Fruit fly (Drosophila melanogaster): Measurements from ENCODE around the gene Ace.

The Ace gene

DNA sequence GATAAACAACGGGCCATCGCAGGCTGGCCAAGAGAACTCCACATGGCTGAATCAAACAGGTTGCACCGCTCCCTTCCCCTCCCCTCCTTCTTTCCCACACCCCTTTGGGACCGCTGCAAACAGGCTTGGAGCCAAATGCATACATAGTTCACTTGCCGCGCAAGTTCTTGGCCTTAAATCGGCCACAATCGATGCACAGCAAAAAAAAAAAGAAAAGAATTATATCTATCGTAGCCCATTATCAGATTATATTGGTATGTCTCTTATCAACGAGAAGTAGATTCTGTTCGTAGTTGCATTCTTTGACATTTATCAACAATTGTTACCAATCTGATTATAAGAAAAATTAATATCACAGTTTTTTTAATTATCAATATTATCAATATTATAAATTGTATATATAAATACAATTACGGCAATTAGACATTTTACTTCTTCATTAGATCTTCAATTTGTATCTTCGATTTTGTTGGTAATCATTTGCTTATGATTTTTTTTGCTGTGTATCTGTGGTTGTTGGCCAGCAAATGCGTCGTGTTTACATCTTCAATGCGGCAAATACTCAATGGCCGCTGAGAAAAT lies 46.1 kb upstream of the Ace start (continued):
- TF ChIP-seq CG6689 (GFP tag; IDR thresholded peaks at IDR 0.05) = 0 out of 2 replicates have a peak, but pooled peaks have one; percentile 51
- TF ChIP-seq tgo (GFP tag; IDR thresholded peaks at IDR 0.05) = peak; percentile 40; the same call in 1 of the 3 replicates
- TF ChIP-seq NC2β (GFP tag; optimal IDR thresholded peaks at IDR 0.05) = no peak
- TF ChIP-seq fd3F (GFP tag; optimal IDR thresholded peaks at IDR 0.05) = no peak
- peak in 1 of 3 experiments; percentile 90 for TF ChIP-seq lola (GFP tag; optimal IDR thresholded peaks at IDR 0.05)
- TF ChIP-seq CG17612 (GFP tag; IDR thresholded peaks at IDR 0.05) = no peak
- TF ChIP-seq ind (GFP tag; optimal IDR thresholded peaks at IDR 0.05) = peak; percentile 32
- peak; percentile 28 for TF ChIP-seq ATbp (GFP tag; optimal IDR thresholded peaks at IDR 0.05)
- no peak for TF ChIP-seq CG12219 (GFP tag; optimal IDR thresholded peaks at IDR 0.05)
- TF ChIP-seq Taf1 (GFP tag; IDR thresholded peaks at IDR 0.05) = no peak
- TF ChIP-seq ac (GFP tag; optimal IDR thresholded peaks at IDR 0.05) = no peak
- peak; percentile 55 for TF ChIP-seq CG8924 (tag; optimal IDR thresholded peaks at IDR 0.05)
- TF ChIP-seq PHDP (tag; optimal IDR thresholded peaks at IDR 0.05) = peak; percentile 64
- TF ChIP-seq CG5180 (GFP tag; optimal IDR thresholded peaks at IDR 0.05) = peak; percentile 22
- no peak for TF ChIP-seq Dbx (GFP tag; IDR thresholded peaks at IDR 0.05)
- TF ChIP-seq CG1602 (GFP tag; optimal IDR thresholded peaks at IDR 0.05) = peak; percentile 30
- TF ChIP-seq CG9817 (tag; optimal IDR thresholded peaks at IDR 0.05) = no peak
- no peak for TF ChIP-seq nerfin-1 (tag; optimal IDR thresholded peaks at IDR 0.05)
- peak; percentile 33 for TF ChIP-seq CG10209 (GFP tag; optimal IDR thresholded peaks at IDR 0.05)
- no peak for TF ChIP-seq Lpt (GFP tag; optimal IDR thresholded peaks at IDR 0.05)
- TF ChIP-seq CG8281 (tag; optimal IDR thresholded peaks at IDR 0.05) = no peak
- TF ChIP-seq schlank (tag; optimal IDR thresholded peaks at IDR 0.05) = no peak
- TF ChIP-seq chm (GFP tag; IDR thresholded peaks at IDR 0.05) = no peak
- peak; percentile 32; the same call in 1 of the 3 replicates for TF ChIP-seq zfh1 (GFP tag; IDR thresholded peaks at IDR 0.05)
- no peak for TF ChIP-seq sna (GFP tag; IDR thresholded peaks at IDR 0.05; ENCODE audit: partially characterized antibody)
- no peak for TF ChIP-seq CTCF (GFP tag; optimal IDR thresholded peaks at IDR 0.05)
- no peak for TF ChIP-seq Ada2b (GFP tag; IDR thresholded peaks at IDR 0.05)
- TF ChIP-seq Dfd (GFP tag; optimal IDR thresholded peaks at IDR 0.05) = no peak
- peak; percentile 83 for TF ChIP-seq sens (GFP tag)
- TF ChIP-seq CG14050 (GFP tag; IDR thresholded peaks at IDR 0.05) = no peak
- TF ChIP-seq CG6654 (GFP tag; optimal IDR thresholded peaks at IDR 0.05) = peak; percentile 35
- TF ChIP-seq Atf3 (GFP tag; optimal IDR thresholded peaks at IDR 0.05) = no peak
- TF ChIP-seq CG17802 (tag; optimal IDR thresholded peaks at IDR 0.05) = peak; percentile 21
- no peak for TF ChIP-seq pnt (GFP tag; optimal IDR thresholded peaks at IDR 0.05)
- no peak for TF ChIP-seq CG12299 (tag; optimal IDR thresholded peaks at IDR 0.05)
- TF ChIP-seq Ptx1 (GFP tag; IDR thresholded peaks at IDR 0.05) = no peak
- TF ChIP-seq CG7786 (GFP tag; optimal IDR thresholded peaks at IDR 0.05) = no peak
- TF ChIP-seq D19A (tag; optimal IDR thresholded peaks at IDR 0.05) = peak; percentile 62
- TF ChIP-seq CG12744 (GFP tag; optimal IDR thresholded peaks at IDR 0.05) = no peak
- no peak for TF ChIP-seq CG4707 (GFP tag; optimal IDR thresholded peaks at IDR 0.05)
- TF ChIP-seq Tbp (GFP tag; optimal IDR thresholded peaks at IDR 0.05) = no peak
- peak; percentile 62 for TF ChIP-seq grau (tag; optimal IDR thresholded peaks at IDR 0.05)
- peak; percentile 17 for TF ChIP-seq corto (GFP tag; optimal IDR thresholded peaks at IDR 0.05)
- TF ChIP-seq CG16815 (GFP tag; optimal IDR thresholded peaks at IDR 0.05) = peak; percentile 23
- TF ChIP-seq dmrt99B (tag; optimal IDR thresholded peaks at IDR 0.05) = peak; percentile 68
- peak; percentile 9 for TF ChIP-seq CG5245 (GFP tag; optimal IDR thresholded peaks at IDR 0.05)
- TF ChIP-seq CG6813 (GFP tag; optimal IDR thresholded peaks at IDR 0.05) = no peak
- no peak for TF ChIP-seq Rfx (GFP tag; IDR thresholded peaks at IDR 0.05)
- no peak for TF ChIP-seq so (GFP tag; IDR thresholded peaks at IDR 0.05)
- TF ChIP-seq kah (GFP tag; optimal IDR thresholded peaks at IDR 0.05) = peak; percentile 5
- no peak for TF ChIP-seq mirr (GFP tag; optimal IDR thresholded peaks at IDR 0.05)
